Worm (Caenorhabditis elegans) whole organism, L2 larva: ENCODE data around the gene ZK1067.3.

ENCODE experiments used
- C34F6.9 ChIP-seq: fragments of 150-350 bp; optimal IDR thresholded peaks from 2 replicates; lab custom pipeline; 2014; ENCODE audit warnings: missing biosample characterization, missing genetic modification characterization
- F13H6.1 ChIP-seq: sonication (generic microtip); optimal IDR thresholded peaks from 2 replicates; lab custom pipeline; 2016; ENCODE audit warnings: missing genetic modification characterization, missing compliant biosample characterization
- R02D3.7 ChIP-seq: fragments of 150-350 bp; optimal IDR thresholded peaks from 2 replicates; lab custom pipeline; 2014; ENCODE audit warnings: missing biosample characterization, missing genetic modification characterization
- Y55F3AM.14 ChIP-seq: fragments of 200-800 bp; sonication (Bioruptor generic); optimal IDR thresholded peaks from 2 replicates; lab custom pipeline; 2018; ENCODE audit warnings: mild to moderate bottlenecking, missing genetic modification characterization, missing compliant biosample characterization
- ZK546.5 ChIP-seq: sonication (generic microtip); optimal IDR thresholded peaks from 2 replicates; lab custom pipeline; 2017; ENCODE audit warnings: missing biosample characterization, missing genetic modification characterization
- alr-1 ChIP-seq: fragments of 150-350 bp; optimal IDR thresholded peaks from 2 replicates; lab custom pipeline; 2014; ENCODE audit warnings: missing biosample characterization, missing genetic modification characterization
- aly-2 ChIP-seq: fragments of 150-350 bp; optimal IDR thresholded peaks from 2 replicates; lab custom pipeline; 2014; ENCODE audit warnings: missing biosample characterization, missing genetic modification characterization
- ama-1 ChIP-seq: fragments of 150-350 bp; optimal IDR thresholded peaks from 2 replicates; lab custom pipeline; 2018; ENCODE audit warnings: inconsistent platforms
- blmp-1 ChIP-seq: sonication (generic microtip); optimal IDR thresholded peaks from 2 replicates; lab custom pipeline; 2017; ENCODE audit warnings: missing genetic modification characterization, mild to moderate bottlenecking, missing compliant biosample characterization, antibody characterized with exemption, moderate library complexity; ENCODE audit not compliant: insufficient read depth
- ceh-16 ChIP-seq: fragments of 150-350 bp; optimal IDR thresholded peaks from 2 replicates; lab custom pipeline; 2014; ENCODE audit warnings: missing biosample characterization, missing genetic modification characterization
- ceh-82 ChIP-seq: fragments of 150-350 bp; optimal IDR thresholded peaks from 2 replicates; lab custom pipeline; 2014; ENCODE audit warnings: missing biosample characterization, missing genetic modification characterization
- crh-2 ChIP-seq: sonication (generic microtip); optimal IDR thresholded peaks from 2 replicates; lab custom pipeline; 2017; ENCODE audit warnings: missing biosample characterization, missing genetic modification characterization
- dmd-4 ChIP-seq: sonication (generic microtip); optimal IDR thresholded peaks from 2 replicates; lab custom pipeline; 2017; ENCODE audit warnings: missing biosample characterization, missing genetic modification characterization
- egl-27 ChIP-seq: sonication (generic microtip); optimal IDR thresholded peaks from 3 replicates; lab custom pipeline; 2017; ENCODE audit warnings: missing biosample characterization, missing genetic modification reagents, missing genetic modification characterization
- elt-1 ChIP-seq: fragments of 150-350 bp; optimal IDR thresholded peaks from 2 replicates; lab custom pipeline; 2014; ENCODE audit warnings: missing biosample characterization, missing genetic modification characterization
- elt-3 ChIP-seq: sonication (generic microtip); optimal IDR thresholded peaks from 2 replicates; lab custom pipeline; 2017; ENCODE audit warnings: missing biosample characterization, missing genetic modification characterization
- fos-1 ChIP-seq: fragments of 150-350 bp; optimal IDR thresholded peaks from 2 replicates; lab custom pipeline; 2014; ENCODE audit warnings: missing biosample characterization, missing genetic modification characterization
- gmeb-1 ChIP-seq: fragments of 150-350 bp; optimal IDR thresholded peaks from 2 replicates; lab custom pipeline; 2014; ENCODE audit warnings: missing biosample characterization, missing genetic modification characterization
- lin-11 ChIP-seq: fragments of 150-350 bp; sonication (generic microtip); optimal IDR thresholded peaks from 2 replicates; lab custom pipeline; 2014; ENCODE audit warnings: missing biosample characterization, missing genetic modification characterization, inconsistent platforms, mixed read lengths
- lin-13 ChIP-seq: fragments of 150-350 bp; optimal IDR thresholded peaks from 2 replicates; lab custom pipeline; 2014; ENCODE audit warnings: missing biosample characterization, missing genetic modification reagents, missing genetic modification characterization
- lin-39 ChIP-seq: fragments of 150-350 bp; optimal IDR thresholded peaks from 2 replicates; lab custom pipeline; 2014; ENCODE audit warnings: missing biosample characterization, missing genetic modification reagents, missing genetic modification characterization
- lsy-2 ChIP-seq, 2 experiments: fragments of 150-350 bp in 1 of 2; sonication (generic microtip) in 1 of 2; optimal IDR thresholded peaks; 2 replicates each; lab custom pipeline; 2014 to 2017; ENCODE audit warnings: missing biosample characterization in 2 of 2, missing genetic modification characterization in 2 of 2
- mab-5 ChIP-seq: fragments of 150-350 bp; optimal IDR thresholded peaks from 2 replicates; lab custom pipeline; 2014; ENCODE audit warnings: missing biosample characterization, missing genetic modification characterization
- mbf-1 ChIP-seq: sonication (generic microtip); optimal IDR thresholded peaks from 2 replicates; lab custom pipeline; 2017; ENCODE audit warnings: missing biosample characterization, missing genetic modification characterization
- mdl-1 ChIP-seq, 2 experiments: fragments of 150-350 bp in 1 of 2; sonication (generic microtip) in 1 of 2; optimal IDR thresholded peaks; 2 replicates each; lab custom pipeline; 2017; ENCODE audit warnings: missing biosample characterization in 2 of 2, missing genetic modification characterization in 2 of 2
- nhr-10 ChIP-seq: sonication (generic microtip); optimal IDR thresholded peaks from 2 replicates; lab custom pipeline; 2017; ENCODE audit warnings: missing biosample characterization, missing genetic modification characterization
- nhr-11 ChIP-seq: fragments of 150-350 bp; optimal IDR thresholded peaks from 2 replicates; lab custom pipeline; 2014; ENCODE audit warnings: missing biosample characterization, missing genetic modification characterization
- nhr-12 ChIP-seq: fragments of 150-350 bp; optimal IDR thresholded peaks from 2 replicates; lab custom pipeline; 2014; ENCODE audit warnings: missing biosample characterization, missing genetic modification characterization
- nhr-129 ChIP-seq: fragments of 150-350 bp; optimal IDR thresholded peaks from 2 replicates; lab custom pipeline; 2014; ENCODE audit warnings: missing biosample characterization, missing genetic modification characterization
- nhr-21 ChIP-seq: fragments of 150-350 bp; optimal IDR thresholded peaks from 2 replicates; lab custom pipeline; 2014; ENCODE audit warnings: missing biosample characterization, missing genetic modification characterization
- nhr-23 ChIP-seq: fragments of 150-350 bp; optimal IDR thresholded peaks from 2 replicates; lab custom pipeline; 2014; ENCODE audit warnings: missing biosample characterization, missing genetic modification reagents, missing genetic modification characterization
- nhr-237 ChIP-seq: fragments of 150-350 bp; optimal IDR thresholded peaks from 2 replicates; lab custom pipeline; 2014; ENCODE audit warnings: missing biosample characterization, missing genetic modification characterization
- nhr-25 ChIP-seq: fragments of 150-350 bp; sonication (generic microtip); optimal IDR thresholded peaks from 3 replicates; lab custom pipeline; 2014; ENCODE audit warnings: missing biosample characterization, missing genetic modification characterization
- nhr-6 ChIP-seq: fragments of 150-350 bp; optimal IDR thresholded peaks from 2 replicates; lab custom pipeline; 2014; ENCODE audit warnings: missing biosample characterization, missing genetic modification characterization
- nhr-77 ChIP-seq: fragments of 150-350 bp; optimal IDR thresholded peaks from 2 replicates; lab custom pipeline; 2014; ENCODE audit warnings: missing biosample characterization, missing genetic modification characterization
- peb-1 ChIP-seq: fragments of 150-350 bp; optimal IDR thresholded peaks from 2 replicates; lab custom pipeline; 2014; ENCODE audit warnings: missing biosample characterization, missing genetic modification characterization
- sem-4 ChIP-seq: fragments of 150-350 bp; optimal IDR thresholded peaks from 2 replicates; lab custom pipeline; 2014; ENCODE audit warnings: missing biosample characterization, missing genetic modification reagents, missing genetic modification characterization
- skn-1 ChIP-seq: sonication (generic microtip); optimal IDR thresholded peaks from 2 replicates; lab custom pipeline; 2017; ENCODE audit warnings: missing biosample characterization, missing genetic modification characterization
- sma-3 ChIP-seq: sonication (generic microtip); optimal IDR thresholded peaks from 2 replicates; lab custom pipeline; 2016; ENCODE audit warnings: missing genetic modification reagents, missing genetic modification characterization, missing compliant biosample characterization
- sma-9 ChIP-seq, 2 experiments: fragments of 150-350 bp in 1 of 2; sonication (generic microtip) in 1 of 2; optimal IDR thresholded peaks; 2 replicates each; lab custom pipeline; 2014 to 2016; ENCODE audit warnings: missing genetic modification characterization in 2 of 2, mild to moderate bottlenecking in 1 of 2, missing biosample characterization in 1 of 2, missing compliant biosample characterization in 1 of 2, missing genetic modification reagents in 1 of 2, moderate library complexity in 1 of 2
- snpc-4 ChIP-seq: fragments of 150-350 bp; optimal IDR thresholded peaks from 2 replicates; lab custom pipeline; 2014; ENCODE audit warnings: missing biosample characterization, missing genetic modification characterization
- unc-39 ChIP-seq: fragments of 150-350 bp; optimal IDR thresholded peaks from 2 replicates; lab custom pipeline; 2014; ENCODE audit warnings: missing biosample characterization, missing genetic modification characterization
- unc-55 ChIP-seq: fragments of 150-350 bp; sonication (generic microtip); optimal IDR thresholded peaks from 3 replicates; lab custom pipeline; 2014; ENCODE audit warnings: missing biosample characterization, missing genetic modification reagents, missing genetic modification characterization
- unc-62 ChIP-seq: fragments of 150-350 bp; optimal IDR thresholded peaks from 2 replicates; lab custom pipeline; 2014; ENCODE audit warnings: missing biosample characterization, missing genetic modification reagents, missing genetic modification characterization
- zag-1 ChIP-seq: fragments of 150-350 bp; optimal IDR thresholded peaks from 2 replicates; lab custom pipeline; 2014; ENCODE audit warnings: missing biosample characterization, missing genetic modification characterization
- ztf-1 ChIP-seq: fragments of 200-800 bp; sonication (Bioruptor generic); conservative IDR thresholded peaks from 2 replicates; pipeline ENCODE4 v1.3.6; 2022; ENCODE audit warnings: missing genetic modification characterization, missing compliant biosample characterization
- ztf-11 ChIP-seq: sonication (generic microtip); optimal IDR thresholded peaks from 2 replicates; lab custom pipeline; 2017; ENCODE audit warnings: missing biosample characterization, missing genetic modification characterization
- ztf-4 ChIP-seq: fragments of 150-350 bp; optimal IDR thresholded peaks from 2 replicates; lab custom pipeline; 2014; ENCODE audit warnings: missing biosample characterization, missing genetic modification characterization

Gene ZK1067.3

ce11 chrII:9271285-9271684 lies 48.2 kb downstream of the ZK1067.3 start:
- no peak for TF ChIP-seq peb-1 (tag; lab: Kevin White, UChicago)

ce11 chrII:9272942-9273341 lies 49.9 kb downstream of the ZK1067.3 start, which contains the start of gene C01G6.4:
TSS of gene C01G6.4 (minus strand) at chrII:9273042.
- TF ChIP-seq unc-39 (tag; lab: Kevin White, UChicago) (no peak), peb-1 (tag; lab: Kevin White, UChicago) (no peak), elt-1 (tag; lab: Kevin White, UChicago) (no peak), R02D3.7 (tag; lab: Kevin White, UChicago) (no peak), crh-2 (tag; lab: Kevin White, UChicago) (no peak), nhr-6 (tag; lab: Kevin White, UChicago) (no peak), nhr-11 (tag; lab: Kevin White, UChicago) (no peak), Y55F3AM.14 (GFP tag; lab: Kevin White, UChicago) (no peak), skn-1 (tag; lab: Kevin White, UChicago) (no peak), egl-27 (tag; lab: Kevin White, UChicago) (no peak), lin-11 (tag; lab: Kevin White, UChicago) (no peak), mdl-1 (tag; optimal IDR thresholded peaks at IDR 0.05; lab: Kevin White, UChicago) (no peak), blmp-1 (tag; lab: Kevin White, UChicago) (no peak)

- TF ChIP-seq C34F6.9 (tag; lab: Kevin White, UChicago) = peak; percentile 92
- no peak for TF ChIP-seq ceh-16 (tag; lab: Kevin White, UChicago)
- TF ChIP-seq R02D3.7 (tag; lab: Kevin White, UChicago) = no peak
- peak; percentile 62 for TF ChIP-seq blmp-1 (tag; lab: Kevin White, UChicago)
- peak; percentile 6 for TF ChIP-seq Y55F3AM.14 (GFP tag; lab: Kevin White, UChicago)
- peak; percentile 62 for TF ChIP-seq lin-11 (tag; lab: Kevin White, UChicago)
- peak; percentile 66 for TF ChIP-seq snpc-4 (tag; lab: Kevin White, UChicago)
- peak; percentile 70 for TF ChIP-seq nhr-21 (tag; lab: Kevin White, UChicago)
- no peak for TF ChIP-seq unc-39 (tag; lab: Kevin White, UChicago)
- TF ChIP-seq ztf-1 (GFP tag; lab: Robert Waterston, UW) = no peak
- no peak for TF ChIP-seq unc-62 (GFP tag; lab: Kevin White, UChicago)
- TF ChIP-seq ztf-4 (tag; lab: Kevin White, UChicago) = peak; percentile 73
- TF ChIP-seq nhr-23 = no peak
- no peak for TF ChIP-seq alr-1 (tag; lab: Kevin White, UChicago)
- no peak for TF ChIP-seq nhr-11 (tag; lab: Kevin White, UChicago)
- TF ChIP-seq ceh-82 (tag; lab: Kevin White, UChicago) = no peak
- TF ChIP-seq nhr-10 (tag; lab: Kevin White, UChicago) = no peak
- no peak for TF ChIP-seq lin-39
- TF ChIP-seq elt-3 (tag; lab: Kevin White, UChicago) = no peak
- no peak for TF ChIP-seq ztf-11 (tag; lab: Kevin White, UChicago)
- no peak for TF ChIP-seq peb-1 (tag; lab: Kevin White, UChicago)
- no peak for TF ChIP-seq dmd-4 (tag; lab: Kevin White, UChicago)
- TF ChIP-seq nhr-77 (tag; lab: Kevin White, UChicago) = no peak
- TF ChIP-seq skn-1 (tag; lab: Kevin White, UChicago) = no peak
- peak; percentile 81 for TF ChIP-seq nhr-6 (tag; lab: Kevin White, UChicago)
- no peak for TF ChIP-seq elt-1 (tag; lab: Kevin White, UChicago)
- no peak for TF ChIP-seq ZK546.5
- peak; percentile 89 for TF ChIP-seq F13H6.1 (tag; lab: Kevin White, UChicago)
- TF ChIP-seq mdl-1 (tag; optimal IDR thresholded peaks at IDR 0.05; lab: Kevin White, UChicago) = peak; percentile 67 to 89
- TF ChIP-seq aly-2 (tag; lab: Kevin White, UChicago) = no peak
- peak; percentile 63 for TF ChIP-seq lin-13 (GFP tag; lab: Kevin White, UChicago)
- TF ChIP-seq zag-1 (tag; lab: Kevin White, UChicago) = peak; percentile 76
- no peak for TF ChIP-seq mbf-1 (tag; lab: Kevin White, UChicago)
- TF ChIP-seq sma-3 (GFP tag; lab: Kevin White, UChicago) = peak; percentile 77
- TF ChIP-seq sem-4 = peak; percentile 7
- peak; percentile 73 for TF ChIP-seq gmeb-1
- TF ChIP-seq mab-5 (tag; lab: Kevin White, UChicago) = peak; percentile 83
- peak; percentile 90 for TF ChIP-seq nhr-25 (tag; lab: Kevin White, UChicago)
- TF ChIP-seq sma-9 (GFP tag; optimal IDR thresholded peaks at IDR 0.05; lab: Kevin White, UChicago) = peak; percentile 90
- no peak for TF ChIP-seq sma-9 (tag; optimal IDR thresholded peaks at IDR 0.05; lab: Kevin White, UChicago)
- peak; percentile 74 for TF ChIP-seq unc-55 (GFP tag; lab: Kevin White, UChicago)
- peak; percentile 92 for TF ChIP-seq crh-2 (tag; lab: Kevin White, UChicago)
- peak; percentile 95 for TF ChIP-seq fos-1
- TF ChIP-seq egl-27 (tag; lab: Kevin White, UChicago) = peak; percentile 79
- no peak for TF ChIP-seq nhr-237 (tag; lab: Kevin White, UChicago)
- peak; percentile 89 for TF ChIP-seq nhr-129
- peak; percentile 63 to 90 for TF ChIP-seq lsy-2 (tag; optimal IDR thresholded peaks at IDR 0.05; lab: Kevin White, UChicago)
- no peak for TF ChIP-seq nhr-12 (tag; lab: Kevin White, UChicago)
- peak; percentile 82 for TF ChIP-seq ama-1 (lab: Kevin White, UChicago)
- TF ChIP-seq, all 48 proteins: peak for 25
These were observed 50.9 kb downstream of the ZK1067.3 start for ce11 chrII:9273984-9274383.
